Fruit fly (Drosophila melanogaster): ENCODE measurements around the gene otu.
A peak's percentile ranks its signal among the peaks of the same experiment; 100 is the strongest.

The otu gene

DNA sequence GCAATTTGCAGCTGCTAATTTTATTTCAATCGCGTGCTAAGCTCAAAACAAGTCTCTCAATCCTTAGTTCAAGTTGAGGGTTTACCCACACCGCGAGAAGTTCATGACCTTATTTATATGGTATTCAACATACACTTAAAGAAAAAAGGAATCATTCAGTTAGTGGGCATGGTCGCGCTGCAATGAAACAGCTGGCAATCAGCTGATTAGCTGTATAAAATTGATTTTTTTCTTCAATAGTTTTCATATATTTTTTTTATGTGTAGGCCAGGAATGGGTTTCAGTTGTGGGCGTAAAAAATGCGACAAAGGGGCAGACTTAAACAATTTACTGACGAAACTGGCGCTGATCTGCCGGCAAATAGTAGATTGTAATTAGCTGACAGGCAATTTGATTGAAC is 9.8 kb upstream of the otu start (continued):
- no peak for TF ChIP-seq Ssrp (tag; optimal IDR thresholded peaks at IDR 0.05)
- TF ChIP-seq E2f2 (GFP tag; IDR thresholded peaks at IDR 0.05): no peak
- TF ChIP-seq CG1603 (tag; optimal IDR thresholded peaks at IDR 0.05): no peak
- TF ChIP-seq B-H1 (GFP tag; IDR thresholded peaks at IDR 0.05): peak; percentile 26; the same call in 1 of the 3 replicates
- TF ChIP-seq tup (GFP tag; optimal IDR thresholded peaks at IDR 0.05): no peak
- TF ChIP-seq toy (GFP tag; IDR thresholded peaks at IDR 0.05): no peak
- no peak for TF ChIP-seq da (GFP tag; optimal IDR thresholded peaks at IDR 0.05)
- TF ChIP-seq NfI (GFP tag; optimal IDR thresholded peaks at IDR 0.05): no peak
- TF ChIP-seq Hsf (GFP tag; optimal IDR thresholded peaks at IDR 0.05): no peak
- TF ChIP-seq H2.0 (GFP tag; IDR thresholded peaks at IDR 0.05): peak; percentile 24; the same call in 1 of the 2 replicates
- no peak for TF ChIP-seq unc-4 (GFP tag; IDR thresholded peaks at IDR 0.05; ENCODE audit: partially characterized antibody)
- peak; percentile 5 for TF ChIP-seq fd96Cb (tag; optimal IDR thresholded peaks at IDR 0.05)
- no peak for TF ChIP-seq dm (GFP tag; optimal IDR thresholded peaks at IDR 0.05)
- no peak for TF ChIP-seq CG3065 (GFP tag; optimal IDR thresholded peaks at IDR 0.05)
- no peak for TF ChIP-seq YL-1 (GFP tag; optimal IDR thresholded peaks at IDR 0.05)
- TF ChIP-seq Dad (GFP tag; optimal IDR thresholded peaks at IDR 0.05): no peak
- no peak for TF ChIP-seq jumu (GFP tag; optimal IDR thresholded peaks at IDR 0.05)
- no peak for TF ChIP-seq sr (GFP tag; IDR thresholded peaks at IDR 0.05)
- no peak for TF ChIP-seq Sox100B (GFP tag; optimal IDR thresholded peaks at IDR 0.05)
- no peak for TF ChIP-seq Deaf1 (tag; optimal IDR thresholded peaks at IDR 0.05)
- 0 out of 3 replicates have a peak, but pooled peaks have one; percentile 25 for TF ChIP-seq CG11695 (GFP tag; IDR thresholded peaks at IDR 0.05)
- no peak for TF ChIP-seq oc (tag; optimal IDR thresholded peaks at IDR 0.05)
- TF ChIP-seq mirr (GFP tag; optimal IDR thresholded peaks at IDR 0.05): no peak
- TF ChIP-seq Adf1 (GFP tag; IDR thresholded peaks at IDR 0.05): no peak
- TF ChIP-seq Scr (GFP tag; IDR thresholded peaks at IDR 0.05; ENCODE audit: partially characterized antibody): no peak
- TF ChIP-seq en (GFP tag; optimal IDR thresholded peaks at IDR 0.05): no peak
- no peak for TF ChIP-seq pum (GFP tag; optimal IDR thresholded peaks at IDR 0.05)
- TF ChIP-seq CG10366 (GFP tag; IDR thresholded peaks at IDR 0.05): peak; percentile 25; the same call in 1 of the 2 replicates
- TF ChIP-seq Poxn (GFP tag; IDR thresholded peaks at IDR 0.05): no peak
- no peak for TF ChIP-seq BtbVII (GFP tag; optimal IDR thresholded peaks at IDR 0.05)
- no peak for TF ChIP-seq CG10267 (tag; optimal IDR thresholded peaks at IDR 0.05)
- no peak for TF ChIP-seq Hand (GFP tag; optimal IDR thresholded peaks at IDR 0.05)
- no peak for TF ChIP-seq Fer2 (tag; optimal IDR thresholded peaks at IDR 0.05)
- no peak for TF ChIP-seq CG18619 (GFP tag; optimal IDR thresholded peaks at IDR 0.05)
- TF ChIP-seq wdn (GFP tag; IDR thresholded peaks at IDR 0.05): no peak
- TF ChIP-seq fru (optimal IDR thresholded peaks at IDR 0.05): no peak
- no peak for TF ChIP-seq Xrp1 (GFP tag; IDR thresholded peaks at IDR 0.05)
- TF ChIP-seq CG3163 (GFP tag; optimal IDR thresholded peaks at IDR 0.05): no peak
- no peak for TF ChIP-seq kah (GFP tag; optimal IDR thresholded peaks at IDR 0.05)
- no peak for TF ChIP-seq kni (GFP tag; optimal IDR thresholded peaks at IDR 0.05)
- TF ChIP-seq CG1792 (GFP tag; optimal IDR thresholded peaks at IDR 0.05): no peak
- no peak for TF ChIP-seq Mrtf (GFP tag; IDR thresholded peaks at IDR 0.05)
- TF ChIP-seq ato (GFP tag; IDR thresholded peaks at IDR 0.05; ENCODE audit: partially characterized antibody): no peak
- TF ChIP-seq CG10321 (GFP tag; IDR thresholded peaks at IDR 0.05): no peak
- peak; percentile 42; the same call in 1 of the 2 replicates for TF ChIP-seq CG14441 (GFP tag; IDR thresholded peaks at IDR 0.05)
- no peak for TF ChIP-seq lbe (GFP tag; optimal IDR thresholded peaks at IDR 0.05)
- no peak for TF ChIP-seq CG6854 (GFP tag; optimal IDR thresholded peaks at IDR 0.05)
- TF ChIP-seq CG7271 (tag; optimal IDR thresholded peaks at IDR 0.05): no peak
- no peak for TF ChIP-seq CG30431 (GFP tag; optimal IDR thresholded peaks at IDR 0.05)
- peak; percentile 1 for TF ChIP-seq CG15269 (tag; optimal IDR thresholded peaks at IDR 0.05)
- TF ChIP-seq CG34422 (GFP tag; IDR thresholded peaks at IDR 0.05): no peak
- no peak for TF ChIP-seq CG12299 (tag; optimal IDR thresholded peaks at IDR 0.05)
